Fruit fly (Drosophila melanogaster) whole organism, embryonic: ENCODE results near the gene CG2187.
A peak's percentile ranks its signal among the peaks of the same experiment; 100 is the strongest.

ENCODE experiments used
- Aef1 ChIP-seq: fragments of 200-800 bp; sonication (Bioruptor generic); IDR thresholded peaks from 3 replicates; pipeline ENCODE4 v1.3.6; 2022; ENCODE audit warnings: missing biosample characterization, missing genetic modification characterization
- BEAF-32 ChIP-seq: fragments of 200-800 bp; sonication (Bioruptor generic); optimal IDR thresholded peaks from 3 replicates; lab custom pipeline; 2017; ENCODE audit warnings: missing biosample characterization, missing genetic modification characterization, mild to moderate bottlenecking, moderate library complexity, missing genetic modification reagents
- CG10366 ChIP-seq: fragments of 200-800 bp; sonication (Bioruptor generic); IDR thresholded peaks from 2 replicates; pipeline ENCODE4 v1.3.6; 2022; ENCODE audit warnings: missing biosample characterization, missing genetic modification characterization
- CG12769 ChIP-seq: fragments of 200-800 bp; sonication (Bioruptor generic); optimal IDR thresholded peaks from 2 replicates; lab custom pipeline; 2019; ENCODE audit warnings: missing biosample characterization, mild to moderate bottlenecking, missing genetic modification characterization, moderate library complexity
- CG13287 ChIP-seq: fragments of 200-800 bp; sonication (Bioruptor generic); IDR thresholded peaks from 2 replicates; pipeline ENCODE4 v1.3.6; 2022; ENCODE audit warnings: missing biosample characterization, missing genetic modification characterization; ENCODE audit not compliant: partially characterized antibody
- CG14710 ChIP-seq: fragments of 200-800 bp; sonication (Bioruptor generic); optimal IDR thresholded peaks from 3 replicates; lab custom pipeline; 2019; ENCODE audit warnings: missing biosample characterization, mild to moderate bottlenecking, missing genetic modification characterization, moderate library complexity
- CG14860 ChIP-seq: fragments of 200-800 bp; sonication (Bioruptor generic); IDR thresholded peaks from 3 replicates; pipeline ENCODE4 v1.3.6; 2022; ENCODE audit warnings: missing biosample characterization, missing genetic modification characterization; ENCODE audit not compliant: partially characterized antibody
- CG15269 ChIP-seq: fragments of 200-800 bp; sonication (Bioruptor generic); optimal IDR thresholded peaks from 2 replicates; lab custom pipeline; 2018; ENCODE audit warnings: missing biosample characterization, mild to moderate bottlenecking, missing genetic modification characterization, moderate library complexity
- CG17328 ChIP-seq: fragments of 200-800 bp; sonication (Bioruptor generic); IDR thresholded peaks from 2 replicates; pipeline ENCODE4 v1.3.6; 2022; ENCODE audit warnings: missing biosample characterization, missing genetic modification characterization
- CG4404 ChIP-seq: fragments of 200-800 bp; sonication (Bioruptor generic); IDR thresholded peaks from 2 replicates; pipeline ENCODE4 v1.3.6; 2022; ENCODE audit warnings: missing biosample characterization, missing genetic modification characterization
- CG5953 ChIP-seq: fragments of 200-800 bp; sonication (Bioruptor generic); IDR thresholded peaks from 2 replicates; pipeline ENCODE4 v1.3.6; 2022; ENCODE audit warnings: missing biosample characterization, missing genetic modification characterization
- CG6272 ChIP-seq: fragments of 200-800 bp; sonication (Bioruptor generic); IDR thresholded peaks from 2 replicates; pipeline ENCODE4 v1.3.6; 2022; ENCODE audit warnings: missing biosample characterization, missing genetic modification characterization
- CG7372 ChIP-seq: fragments of 200-800 bp; sonication (Bioruptor generic); IDR thresholded peaks from 2 replicates; pipeline ENCODE4 v1.3.6; 2022; ENCODE audit warnings: missing biosample characterization, missing genetic modification characterization
- CG8944 ChIP-seq: fragments of 200-800 bp; sonication (Bioruptor generic); optimal IDR thresholded peaks from 3 replicates; lab custom pipeline; 2016; ENCODE audit warnings: missing biosample characterization, missing genetic modification characterization
- Dek ChIP-seq: fragments of 200-800 bp; sonication (Bioruptor generic); optimal IDR thresholded peaks from 3 replicates; lab custom pipeline; 2019; ENCODE audit warnings: missing biosample characterization, mild to moderate bottlenecking, missing genetic modification characterization, moderate library complexity
- Dll ChIP-seq: fragments of 200-800 bp; sonication (Bioruptor generic); IDR thresholded peaks from 4 replicates; pipeline ENCODE4 v1.3.6; 2022; ENCODE audit warnings: missing biosample characterization, missing genetic modification characterization; ENCODE audit not compliant: partially characterized antibody
- Ets65A ChIP-seq: fragments of 200-800 bp; sonication (Bioruptor generic); peaks from one replicate; lab custom pipeline; 2016; ENCODE audit warnings: missing biosample characterization, missing genetic modification characterization
- HLH4C ChIP-seq: fragments of 200-800 bp; sonication (Bioruptor generic); IDR thresholded peaks from 3 replicates; pipeline ENCODE4 v1.3.6; 2022; ENCODE audit warnings: missing biosample characterization, missing genetic modification characterization; ENCODE audit not compliant: partially characterized antibody
- HLH54F ChIP-seq: fragments of 200-800 bp; sonication (Bioruptor generic); optimal IDR thresholded peaks from 3 replicates; lab custom pipeline; 2016; ENCODE audit warnings: missing biosample characterization, missing genetic modification characterization
- HmgZ ChIP-seq: fragments of 200-800 bp; sonication (Bioruptor generic); optimal IDR thresholded peaks from 2 replicates; lab custom pipeline; 2018; ENCODE audit warnings: missing biosample characterization, mild to moderate bottlenecking, missing genetic modification characterization
- MESR4 ChIP-seq: fragments of 200-800 bp; sonication (Bioruptor generic); optimal IDR thresholded peaks from 2 replicates; lab custom pipeline; 2018; ENCODE audit warnings: missing biosample characterization, mild to moderate bottlenecking, missing genetic modification characterization, moderate library complexity
- Mad ChIP-seq: fragments of 200-800 bp; sonication (Bioruptor generic); optimal IDR thresholded peaks from 2 replicates; lab custom pipeline; 2016; ENCODE audit warnings: missing biosample characterization, missing genetic modification characterization
- Max ChIP-seq: fragments of 200-800 bp; sonication (Bioruptor generic); optimal IDR thresholded peaks from 2 replicates; lab custom pipeline; 2016; ENCODE audit warnings: missing biosample characterization, mild to moderate bottlenecking, missing genetic modification characterization
- Med ChIP-seq: fragments of 200-800 bp; sonication (Bioruptor generic); peaks from one replicate; lab custom pipeline; 2016; ENCODE audit warnings: missing biosample characterization, missing genetic modification characterization, mild to moderate bottlenecking, inconsistent platforms, moderate library complexity
- Mes4 ChIP-seq: fragments of 200-800 bp; sonication (Bioruptor generic); optimal IDR thresholded peaks from 2 replicates; lab custom pipeline; 2016; ENCODE audit warnings: missing biosample characterization, missing genetic modification characterization
- Oaz ChIP-seq: fragments of 200-800 bp; sonication (Bioruptor generic); IDR thresholded peaks from 2 replicates; pipeline ENCODE4 v1.3.6; 2022; ENCODE audit warnings: missing biosample characterization, missing genetic modification characterization
- Scr ChIP-seq: fragments of 200-800 bp; sonication (Bioruptor generic); IDR thresholded peaks from 2 replicates; pipeline ENCODE4 v1.3.6; 2022; ENCODE audit warnings: missing biosample characterization, missing genetic modification characterization; ENCODE audit not compliant: partially characterized antibody
- Sin3A ChIP-seq: fragments of >200 bp; optimal IDR thresholded peaks from 2 replicates; lab custom pipeline; 2018
- Taf1 ChIP-seq: fragments of 200-800 bp; sonication (Bioruptor generic); IDR thresholded peaks from 2 replicates; pipeline ENCODE4 v1.3.6; 2022; ENCODE audit warnings: missing biosample characterization, missing genetic modification characterization
- YL-1 ChIP-seq: fragments of 200-800 bp; sonication (Bioruptor generic); optimal IDR thresholded peaks from 3 replicates; lab custom pipeline; 2017; ENCODE audit warnings: missing biosample characterization, mild to moderate bottlenecking, missing genetic modification characterization
- ase ChIP-seq: fragments of 200-800 bp; sonication (Bioruptor generic); IDR thresholded peaks from 3 replicates; pipeline ENCODE4 v1.3.6; 2022; ENCODE audit warnings: missing biosample characterization, missing genetic modification characterization
- cas ChIP-seq: fragments of 200-800 bp; sonication (Bioruptor generic); IDR thresholded peaks from 2 replicates; pipeline ENCODE4 v1.3.6; 2022; ENCODE audit warnings: missing biosample characterization, missing genetic modification characterization
- caup ChIP-seq: fragments of 200-800 bp; sonication (Bioruptor generic); optimal IDR thresholded peaks from 3 replicates; lab custom pipeline; 2017; ENCODE audit warnings: missing biosample characterization, mild to moderate bottlenecking, missing genetic modification characterization, moderate library complexity; ENCODE audit not compliant: severe bottlenecking
- chm ChIP-seq: fragments of 200-800 bp; sonication (Bioruptor generic); IDR thresholded peaks from 2 replicates; pipeline ENCODE4 v1.3.6; 2022; ENCODE audit warnings: missing biosample characterization, missing genetic modification characterization
- cwo ChIP-seq: fragments of 200-800 bp; sonication (Bioruptor generic); optimal IDR thresholded peaks from 3 replicates; lab custom pipeline; 2017; ENCODE audit warnings: missing biosample characterization, missing genetic modification characterization, mild to moderate bottlenecking, moderate library complexity, missing genetic modification reagents
- fd3F ChIP-seq: fragments of 200-800 bp; sonication (Bioruptor generic); optimal IDR thresholded peaks from 2 replicates; lab custom pipeline; 2018; ENCODE audit warnings: missing biosample characterization, mild to moderate bottlenecking, missing genetic modification characterization, moderate library complexity
- gce ChIP-seq: fragments of 200-800 bp; sonication (Bioruptor generic); IDR thresholded peaks from 3 replicates; pipeline ENCODE4 v1.3.6; 2022; ENCODE audit warnings: missing biosample characterization, missing genetic modification characterization
- gcm ChIP-seq: fragments of 200-800 bp; sonication (Bioruptor generic); optimal IDR thresholded peaks from 2 replicates; lab custom pipeline; 2019; ENCODE audit warnings: missing biosample characterization, mild to moderate bottlenecking, missing genetic modification characterization, moderate library complexity
- gfzf ChIP-seq: fragments of 200-800 bp; sonication (Bioruptor generic); optimal IDR thresholded peaks from 2 replicates; lab custom pipeline; 2016; ENCODE audit warnings: missing biosample characterization, mild to moderate bottlenecking, missing genetic modification characterization, moderate library complexity
- pita ChIP-seq: fragments of 200-800 bp; sonication (Bioruptor generic); optimal IDR thresholded peaks from 2 replicates; lab custom pipeline; 2017; ENCODE audit warnings: missing biosample characterization, mild to moderate bottlenecking, missing genetic modification characterization
- sc ChIP-seq, 3 experiments: fragments of >200 bp in 2 of 3; fragments of 200-800 bp in 1 of 3; sonication (Bioruptor generic) in 1 of 3; optimal IDR thresholded peaks; 2 replicates in 2 of 3; 3 replicates in 1 of 3; lab custom pipeline; 2017; ENCODE audit warnings: mild to moderate bottlenecking in 1 of 3, missing biosample characterization in 1 of 3, missing genetic modification characterization in 1 of 3, missing genetic modification reagents in 1 of 3
- scrt ChIP-seq: fragments of 200-800 bp; sonication (Bioruptor generic); optimal IDR thresholded peaks from 2 replicates; lab custom pipeline; 2018; ENCODE audit warnings: missing biosample characterization, mild to moderate bottlenecking, missing genetic modification characterization, moderate library complexity
- sna ChIP-seq: fragments of 200-800 bp; sonication (Bioruptor generic); IDR thresholded peaks from 2 replicates; pipeline ENCODE4 v1.3.6; 2022; ENCODE audit warnings: missing biosample characterization, missing genetic modification characterization; ENCODE audit not compliant: partially characterized antibody
- stc ChIP-seq: fragments of 200-800 bp; sonication (Bioruptor generic); IDR thresholded peaks from 2 replicates; pipeline ENCODE4 v1.3.6; 2022; ENCODE audit warnings: missing biosample characterization, missing genetic modification characterization
- ttk ChIP-seq: fragments of 200-800 bp; sonication (Bioruptor generic); IDR thresholded peaks from 2 replicates; pipeline ENCODE4 v2.1.2; 2022; ENCODE audit warnings: missing biosample characterization, missing genetic modification characterization

The CG2187 gene

dm6 chr3R:31736776-31737175, 21.7 kb downstream of the CG2187 start, which contains the start of the genes CstF50 and CG11563 (continued):
- peak; percentile 54; the same call in 2 of the 4 replicates for TF ChIP-seq Dll (GFP tag; lab: Robert Waterston, UW)
- TF ChIP-seq Max: peak; percentile 72
- TF ChIP-seq YL-1 (GFP tag; lab: Kevin White, UChicago): peak; percentile 85
- no peak for TF ChIP-seq pita (GFP tag; lab: Kevin White, UChicago)
- TF ChIP-seq gfzf (GFP tag; lab: Kevin White, UChicago): peak; percentile 81
- TF ChIP-seq CG10366: no peak
- TF ChIP-seq CG12769 (tag; lab: Kevin White, UChicago): no peak
- no peak for TF ChIP-seq CG7372
- TF ChIP-seq sna (GFP tag; lab: Robert Waterston, UW): peak; percentile 56; the same call in 1 of the 2 replicates
- no peak for TF ChIP-seq CG8944 (GFP tag; lab: Kevin White, UChicago)
- peak; percentile 42; the same call in 2 of the 3 replicates for TF ChIP-seq HLH4C (GFP tag; lab: Robert Waterston, UW)
- TF ChIP-seq CG14710 (tag; lab: Kevin White, UChicago): peak; percentile 25
- TF ChIP-seq HmgZ: peak; percentile 22
- TF ChIP-seq BEAF-32 (GFP tag; lab: Kevin White, UChicago): peak; percentile 48
- TF ChIP-seq cwo: peak; percentile 91
- TF ChIP-seq CG13287 (GFP tag; lab: Robert Waterston, UW): peak; percentile 76
- TF ChIP-seq HLH54F (GFP tag; lab: Kevin White, UChicago): no peak
- peak; percentile 46 for TF ChIP-seq Scr
- peak; percentile 47 for TF ChIP-seq MESR4 (GFP tag; lab: Kevin White, UChicago)
- TF ChIP-seq gcm (GFP tag; lab: Kevin White, UChicago): no peak
- no peak for TF ChIP-seq caup (GFP tag; lab: Kevin White, UChicago)
- peak; percentile 51 for TF ChIP-seq Sin3A (lab: Kevin White, UChicago)

dm6 chr3R:31727773-31728172, 30.7 kb downstream of the CG2187 start:
- TF ChIP-seq CG15269 (tag; lab: Kevin White, UChicago) (no peak), Med (GFP tag; lab: Kevin White, UChicago) (peak; percentile 26), sc (optimal IDR thresholded peaks at IDR 0.05; lab: Kevin White, UChicago) (no peak), sc (GFP tag; optimal IDR thresholded peaks at IDR 0.05; lab: Kevin White, UChicago) (no peak), stc (GFP tag; lab: Robert Waterston, UW) (no peak), fd3F (GFP tag; lab: Kevin White, UChicago) (no peak), scrt (GFP tag; lab: Kevin White, UChicago) (no peak), gce (GFP tag; lab: Robert Waterston, UW) (no peak), CG4404 (GFP tag; lab: Robert Waterston, UW) (no peak), Oaz (GFP tag; lab: Robert Waterston, UW) (0 out of 2 replicates have a peak, but pooled peaks have one; percentile 26), Taf1 (no peak), cas (no peak), CG5953 (GFP tag; lab: Robert Waterston, UW) (peak; percentile 41; the same call in 1 of the 2 replicates), Aef1 (GFP tag; lab: Robert Waterston, UW) (no peak), Mad (GFP tag; lab: Kevin White, UChicago) (no peak), CG17328 (GFP tag; lab: Robert Waterston, UW) (no peak), Ets65A (GFP tag; lab: Kevin White, UChicago) (peak; percentile 77), CG6272 (peak; percentile 51; the same call in 1 of the 2 replicates), Dek (tag; lab: Kevin White, UChicago) (no peak), chm (peak; percentile 40; the same call in 1 of the 2 replicates), Mes4 (no peak), CG14860 (GFP tag; lab: Robert Waterston, UW) (no peak), ttk (GFP tag; lab: Robert Waterston, UW) (peak; percentile 41; the same call in 1 of the 2 replicates), ase (no peak)
